Fruit fly (Drosophila melanogaster) S2 (cell line): ENCODE measurements around the gene CG32195.
A peak's percentile ranks its signal among the peaks of the same experiment; 100 is the strongest.

ENCODE experiments used
- CG8478 ChIP-seq: fragments of >200 bp; optimal IDR thresholded peaks from 2 replicates; lab custom pipeline; 2018
- CTCF ChIP-seq, 2 experiments: fragments of >200 bp; optimal IDR thresholded peaks; 2 replicates each; lab custom pipeline; 2018

DNA sequence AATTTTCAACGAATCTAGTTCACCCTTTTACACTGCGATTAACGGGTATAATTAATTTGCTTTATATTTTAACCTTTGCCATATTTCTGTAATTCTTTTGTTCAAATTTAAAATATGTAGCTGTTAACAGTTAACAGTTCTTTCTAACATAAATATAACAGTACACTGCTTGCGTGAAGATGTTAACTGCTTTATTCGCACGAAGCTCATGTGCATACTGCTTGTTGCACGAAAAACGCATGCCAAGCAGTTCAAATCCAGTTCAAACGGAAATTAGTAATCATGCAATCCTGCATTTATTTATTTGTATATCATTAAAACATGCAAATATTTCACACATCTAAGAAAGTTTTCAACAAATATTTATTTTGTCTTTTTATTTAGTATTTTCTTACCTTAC is 24.7 kb upstream of the CG32195 start:
- TF ChIP-seq CG8478 (lab: Kevin White, UChicago) (no peak), CTCF (optimal IDR thresholded peaks at IDR 0.05; lab: Kevin White, UChicago) (peak; percentile 35 to 65)
